Worm (Caenorhabditis elegans) whole organism, L1 larva: Measurements from ENCODE around the gene crn-7.

Experiments used
- C04F5.9 ChIP-seq: sonication (generic microtip); optimal IDR thresholded peaks from 2 replicates; lab custom pipeline; 2016; ENCODE audit warnings: missing genetic modification characterization, missing compliant biosample characterization
- C34B4.2 ChIP-seq: sonication (generic microtip); optimal IDR thresholded peaks from 2 replicates; lab custom pipeline; 2017; ENCODE audit warnings: mild to moderate bottlenecking, missing genetic modification characterization, missing compliant biosample characterization
- F16B12.6 ChIP-seq: fragments of 150-350 bp; optimal IDR thresholded peaks from 2 replicates; lab custom pipeline; 2014; ENCODE audit warnings: missing biosample characterization, missing genetic modification characterization
- aha-1 ChIP-seq: fragments of 150-350 bp; optimal IDR thresholded peaks from 2 replicates; lab custom pipeline; 2014; ENCODE audit warnings: missing biosample characterization, missing genetic modification characterization
- ama-1 ChIP-seq: fragments of 150-350 bp; optimal IDR thresholded peaks from 2 replicates; lab custom pipeline; 2014
- blmp-1 ChIP-seq: fragments of 150-350 bp; optimal IDR thresholded peaks from 2 replicates; lab custom pipeline; 2014; ENCODE audit warnings: missing biosample characterization, missing genetic modification characterization
- ceh-82 ChIP-seq, 3 experiments: fragments of 150-350 bp in 1 of 3; sonication (generic microtip) in 2 of 3; optimal IDR thresholded peaks; 2 replicates each; lab custom pipeline; 2014 to 2017; ENCODE audit warnings: missing biosample characterization in 3 of 3, missing genetic modification characterization in 3 of 3
- ceh-88 ChIP-seq: fragments of 200-800 bp; sonication (Bioruptor generic); IDR thresholded peaks from 2 replicates; pipeline ENCODE4 v1.3.6; 2022; ENCODE audit warnings: missing genetic modification characterization, missing compliant biosample characterization
- ces-1 ChIP-seq: fragments of 150-350 bp; optimal IDR thresholded peaks from 2 replicates; lab custom pipeline; 2014; ENCODE audit warnings: missing biosample characterization, missing genetic modification reagents, missing genetic modification characterization
- efl-1 ChIP-seq, 4 experiments: fragments of 150-350 bp; optimal IDR thresholded peaks in 3 of 4; peaks in 1 of 4; 1 replicate in 1 of 4; 2 replicates in 3 of 4; lab custom pipeline; 2014; ENCODE audit warnings: missing biosample characterization in 2 of 4, missing genetic modification characterization in 2 of 4, missing genetic modification reagents in 2 of 4
- efl-3 ChIP-seq: fragments of 200-800 bp; sonication (Bioruptor generic); optimal IDR thresholded peaks from 2 replicates; lab custom pipeline; 2018; ENCODE audit warnings: mild to moderate bottlenecking, missing genetic modification characterization, missing compliant biosample characterization
- egl-13 ChIP-seq: sonication (generic microtip); optimal IDR thresholded peaks from 2 replicates; lab custom pipeline; 2016; ENCODE audit warnings: missing genotype, missing genetic modification reagents, missing genetic modification characterization, missing compliant biosample characterization
- ets-5 ChIP-seq: fragments of 200-800 bp; sonication (Bioruptor generic); IDR thresholded peaks from 2 replicates; pipeline ENCODE4 v1.3.6; 2022; ENCODE audit warnings: missing genetic modification characterization, missing compliant biosample characterization
- fos-1 ChIP-seq: fragments of 150-350 bp; optimal IDR thresholded peaks from 2 replicates; lab custom pipeline; 2014; ENCODE audit warnings: missing biosample characterization, missing genetic modification characterization
- hlh-17 ChIP-seq: fragments of 200-800 bp; sonication (Bioruptor generic); optimal IDR thresholded peaks from 2 replicates; lab custom pipeline; 2018; ENCODE audit warnings: missing genetic modification characterization, mild to moderate bottlenecking, missing compliant biosample characterization, moderate library complexity, borderline replicate concordance
- isw-1 ChIP-seq: fragments of 200-800 bp; sonication (Bioruptor generic); IDR thresholded peaks from 2 replicates; pipeline ENCODE4 v1.3.6; 2022; ENCODE audit warnings: missing genetic modification characterization, missing compliant biosample characterization
- lin-14 ChIP-seq: fragments of 200-800 bp; sonication (Bioruptor generic); optimal IDR thresholded peaks from 2 replicates; lab custom pipeline; 2018; ENCODE audit warnings: mild to moderate bottlenecking, missing genetic modification characterization, moderate library complexity, missing compliant biosample characterization
- lin-35 ChIP-seq, 2 experiments: fragments of 150-350 bp; optimal IDR thresholded peaks; 2 replicates each; lab custom pipeline; 2014; ENCODE audit warnings: missing biosample characterization in 2 of 2, missing genetic modification characterization in 2 of 2, missing genetic modification reagents in 2 of 2
- lin-39 ChIP-seq: fragments of 150-350 bp; optimal IDR thresholded peaks from 2 replicates; lab custom pipeline; 2014; ENCODE audit warnings: missing biosample characterization, missing genetic modification reagents, missing genetic modification characterization
- mep-1 ChIP-seq: fragments of 150-350 bp; optimal IDR thresholded peaks from 2 replicates; lab custom pipeline; 2014; ENCODE audit warnings: missing biosample characterization, missing genetic modification characterization
- nhr-12 ChIP-seq: sonication (generic microtip); optimal IDR thresholded peaks from 2 replicates; lab custom pipeline; 2017; ENCODE audit warnings: missing biosample characterization, missing genetic modification characterization
- nhr-237 ChIP-seq: fragments of 150-350 bp; optimal IDR thresholded peaks from 2 replicates; lab custom pipeline; 2014; ENCODE audit warnings: missing biosample characterization, missing genetic modification characterization
- nhr-28 ChIP-seq: fragments of 150-350 bp; optimal IDR thresholded peaks from 2 replicates; lab custom pipeline; 2014; ENCODE audit warnings: missing biosample characterization, missing genetic modification characterization
- nhr-47 ChIP-seq: sonication (generic microtip); optimal IDR thresholded peaks from 2 replicates; lab custom pipeline; 2016; ENCODE audit warnings: mild to moderate bottlenecking, missing genetic modification characterization, moderate library complexity, missing compliant biosample characterization
- nhr-77 ChIP-seq: fragments of 150-350 bp; optimal IDR thresholded peaks from 2 replicates; lab custom pipeline; 2014; ENCODE audit warnings: missing biosample characterization, missing genetic modification characterization
- nhr-84 ChIP-seq: sonication (generic microtip); optimal IDR thresholded peaks from 2 replicates; lab custom pipeline; 2017; ENCODE audit warnings: missing biosample characterization, missing genetic modification characterization
- nhr-85 ChIP-seq: sonication (generic microtip); peaks from one replicate; lab custom pipeline; 2016; ENCODE audit warnings: missing genetic modification characterization, inconsistent platforms, missing compliant biosample characterization
- pax-3 ChIP-seq: fragments of 200-800 bp; sonication (Bioruptor generic); optimal IDR thresholded peaks from 2 replicates; lab custom pipeline; 2018; ENCODE audit warnings: mild to moderate bottlenecking, missing genetic modification characterization, moderate library complexity, missing compliant biosample characterization
- rnt-1 ChIP-seq: sonication (generic microtip); optimal IDR thresholded peaks from 2 replicates; lab custom pipeline; 2016; ENCODE audit warnings: mild to moderate bottlenecking, missing genetic modification characterization, moderate library complexity, missing compliant biosample characterization
- snpc-4 ChIP-seq: fragments of 150-350 bp; optimal IDR thresholded peaks from 2 replicates; lab custom pipeline; 2014; ENCODE audit warnings: missing biosample characterization, missing genetic modification characterization
- sptf-1 ChIP-seq: fragments of 150-350 bp; optimal IDR thresholded peaks from 2 replicates; lab custom pipeline; 2014; ENCODE audit warnings: missing biosample characterization, missing genetic modification characterization
- sup-37 ChIP-seq: fragments of 200-800 bp; sonication (Bioruptor generic); optimal IDR thresholded peaks from 2 replicates; lab custom pipeline; 2018; ENCODE audit warnings: mild to moderate bottlenecking, missing genetic modification characterization, missing compliant biosample characterization
- tbx-2 ChIP-seq: sonication (generic microtip); optimal IDR thresholded peaks from 2 replicates; lab custom pipeline; 2016; ENCODE audit warnings: missing genetic modification characterization, missing compliant biosample characterization
- tlp-1 ChIP-seq: fragments of 150-350 bp; optimal IDR thresholded peaks from 2 replicates; lab custom pipeline; 2014; ENCODE audit warnings: missing biosample characterization, missing genetic modification characterization
- unc-98 ChIP-seq: fragments of 200-800 bp; sonication (Bioruptor generic); IDR thresholded peaks from 2 replicates; pipeline ENCODE4 v1.3.6; 2022; ENCODE audit warnings: missing genetic modification characterization, missing compliant biosample characterization
- vab-15 ChIP-seq: sonication (generic microtip); optimal IDR thresholded peaks from 2 replicates; lab custom pipeline; 2017; ENCODE audit warnings: missing genotype, mild to moderate bottlenecking, missing genetic modification characterization, missing compliant biosample characterization
- ztf-11 ChIP-seq, 2 experiments: sonication (generic microtip); optimal IDR thresholded peaks; 2 replicates each; lab custom pipeline; 2016 to 2017; ENCODE audit warnings: missing genetic modification characterization in 2 of 2, missing biosample characterization in 1 of 2, missing compliant biosample characterization in 1 of 2
- ztf-4 ChIP-seq: fragments of 150-350 bp; optimal IDR thresholded peaks from 2 replicates; lab custom pipeline; 2014; ENCODE audit warnings: missing biosample characterization, missing genetic modification characterization

crn-7 gene

DNA sequence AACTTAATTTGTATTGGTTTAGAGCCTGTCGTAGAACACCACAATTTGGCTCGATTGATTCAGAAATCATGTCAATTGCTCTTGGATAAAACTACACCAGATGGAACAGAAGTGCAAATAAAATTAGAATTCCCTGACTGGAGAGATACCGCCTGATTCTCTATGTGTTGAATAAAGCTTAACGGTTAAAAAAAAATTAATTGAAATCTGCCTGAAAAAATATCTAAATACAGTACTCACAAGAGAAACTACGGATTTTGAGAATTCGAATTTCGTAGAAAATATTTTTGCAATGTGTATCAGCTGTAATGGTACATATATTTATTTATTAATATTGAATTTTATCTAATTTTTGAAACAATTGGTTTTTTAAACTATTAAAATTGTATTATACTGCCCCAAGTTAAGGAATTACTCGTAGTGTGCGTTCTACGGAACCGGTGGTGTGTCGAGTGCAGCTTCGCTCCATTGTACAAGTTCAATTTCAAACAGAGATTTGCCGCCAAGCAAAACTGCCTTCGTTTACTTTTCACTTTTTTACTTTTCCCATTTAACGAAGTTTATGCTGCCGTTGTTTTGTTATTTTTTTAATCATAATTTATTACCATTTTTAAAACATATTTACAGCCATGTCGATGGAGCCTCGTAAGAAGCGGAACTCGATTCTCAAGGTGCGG is 18.2 kb upstream of the crn-7 start, which contains the start of gene knl-1 (continued):
- no peak for TF ChIP-seq sup-37 (GFP tag; lab: Kevin White, UChicago)
- TF ChIP-seq nhr-237 (tag; lab: Kevin White, UChicago), result peak; percentile 2
- no peak for TF ChIP-seq nhr-28 (tag; lab: Kevin White, UChicago)
- TF ChIP-seq ceh-82 (tag; optimal IDR thresholded peaks at IDR 0.05; lab: Kevin White, UChicago), result peak in 1 of 3 experiments; percentile 61
- TF ChIP-seq egl-13 (tag; lab: Kevin White, UChicago), result no peak
- peak; percentile 65 for TF ChIP-seq rnt-1 (tag; lab: Kevin White, UChicago)
- TF ChIP-seq lin-35 (GFP tag; optimal IDR thresholded peaks at IDR 0.05; lab: Kevin White, UChicago), result peak; percentile 77 to 94
- TF ChIP-seq fos-1, result no peak
- no peak for TF ChIP-seq sptf-1
- TF ChIP-seq pax-3, result no peak
- TF ChIP-seq efl-3 (GFP tag; lab: Kevin White, UChicago), result no peak
- TF ChIP-seq ceh-88 (GFP tag; lab: Robert Waterston, UW), result no peak
- no peak for TF ChIP-seq C04F5.9
- no peak for TF ChIP-seq nhr-12 (tag; lab: Kevin White, UChicago)
- no peak; the same call in 1 of the 2 replicates for TF ChIP-seq isw-1 (GFP tag; lab: Robert Waterston, UW)
- TF ChIP-seq nhr-85 (tag; lab: Kevin White, UChicago), result peak; percentile 62
- TF ChIP-seq nhr-77 (tag; lab: Kevin White, UChicago), result peak; percentile 28
- TF ChIP-seq tbx-2 (tag; lab: Kevin White, UChicago), result no peak
- no peak for TF ChIP-seq nhr-84 (tag; lab: Kevin White, UChicago)
- peak; percentile 42 for TF ChIP-seq F16B12.6
- TF ChIP-seq mep-1 (tag; lab: Kevin White, UChicago), result peak; percentile 69
- no peak for TF ChIP-seq ztf-4 (tag; lab: Kevin White, UChicago)
- no peak for TF ChIP-seq lin-39 (tag; lab: Kevin White, UChicago)
- TF ChIP-seq vab-15 (tag; lab: Kevin White, UChicago), result peak; percentile 17
- TF ChIP-seq ets-5 (GFP tag; lab: Robert Waterston, UW), result no peak
- peak; percentile 84 to 91 for TF ChIP-seq efl-1 (optimal IDR thresholded peaks at IDR 0.05; lab: Kevin White, UChicago)
- TF ChIP-seq efl-1 (GFP tag; optimal IDR thresholded peaks at IDR 0.05 in 1 of 2; lab: Kevin White, UChicago), result peak; percentile 83 to 97
- no peak for TF ChIP-seq unc-98
- TF ChIP-seq nhr-47 (tag; lab: Kevin White, UChicago), result no peak
- no peak for TF ChIP-seq ces-1 (GFP tag; lab: Kevin White, UChicago)
- no peak for TF ChIP-seq ztf-11 (tag; optimal IDR thresholded peaks at IDR 0.05; lab: Kevin White, UChicago)
- no peak for TF ChIP-seq ama-1
- no peak for TF ChIP-seq tlp-1 (tag; lab: Kevin White, UChicago)
- TF ChIP-seq aha-1 (tag; lab: Kevin White, UChicago), result no peak

DNA sequence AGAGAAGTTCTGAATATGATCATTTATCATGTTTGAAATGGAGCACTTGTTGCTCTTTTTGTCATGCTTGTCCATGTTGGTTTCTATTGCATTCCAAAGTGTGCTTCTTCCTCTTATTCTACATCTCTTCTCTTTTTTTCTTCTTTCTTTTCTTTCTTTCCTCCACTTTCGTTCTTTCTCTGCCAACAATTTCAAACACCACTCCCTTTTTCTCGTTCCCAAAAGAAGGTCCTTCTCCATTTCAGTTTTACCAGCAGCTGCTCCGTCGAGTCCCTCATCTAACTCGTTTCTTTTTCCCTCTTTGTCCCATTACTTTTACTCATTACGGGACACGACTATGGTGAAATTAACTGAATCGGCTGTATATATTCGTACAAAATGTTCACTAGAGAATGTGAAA is 13.4 kb upstream of the crn-7 start, which contains the start of gene F09G8.5:
TSS of gene F09G8.5 (plus strand) at position 38 of the 400 bp plus-strand sequence.
- TF ChIP-seq blmp-1 (tag; lab: Kevin White, UChicago) (no peak), snpc-4 (no peak), hlh-17 (GFP tag; lab: Kevin White, UChicago) (no peak), lin-14 (GFP tag; lab: Kevin White, UChicago) (peak; percentile 54), ama-1 (no peak), sptf-1 (no peak)

DNA sequence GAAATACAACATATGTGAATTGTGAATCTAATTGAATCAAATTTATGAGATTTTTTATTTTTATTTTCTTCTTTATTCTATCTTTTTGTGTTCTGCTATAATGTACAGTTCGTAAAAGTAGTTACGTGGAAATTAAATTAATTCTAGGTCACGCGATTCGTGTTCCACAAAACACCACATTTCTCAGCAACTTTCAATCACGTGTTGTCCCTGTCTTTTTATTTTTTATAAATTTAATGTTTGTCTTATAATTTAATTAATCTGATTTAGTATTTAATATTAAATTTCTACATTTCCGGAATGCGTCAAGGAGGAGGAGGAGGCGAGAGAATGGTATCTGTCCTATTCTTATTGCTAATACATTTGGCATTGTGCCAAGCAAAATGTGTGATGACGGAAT is 10.3 kb upstream of the crn-7 start, which contains the start of gene ncr-2:
TSS of gene ncr-2 (plus strand) at position 301 of the 400 bp plus-strand sequence.
- no peak for TF ChIP-seq sup-37 (GFP tag; lab: Kevin White, UChicago)
- TF ChIP-seq C34B4.2 (tag; lab: Kevin White, UChicago), result no peak
